Worm (Caenorhabditis elegans) whole organism, L4 larva: ENCODE results near the gene C34D10.5.

Source experiments
- ces-1 ChIP-seq: fragments of 150-350 bp; sonication (generic microtip); optimal IDR thresholded peaks from 4 replicates; lab custom pipeline; 2014; ENCODE audit warnings: missing biosample characterization, missing genetic modification reagents, missing genetic modification characterization
- dmd-9 ChIP-seq: fragments of 200-800 bp; sonication (Bioruptor generic); IDR thresholded peaks from 2 replicates; pipeline ENCODE4 v1.3.6; 2022; ENCODE audit warnings: missing genetic modification reagents, missing genetic modification characterization, missing compliant biosample characterization
- egl-27 ChIP-seq: sonication (generic microtip); optimal IDR thresholded peaks from 3 replicates; lab custom pipeline; 2017; ENCODE audit warnings: missing biosample characterization, missing genetic modification reagents, missing genetic modification characterization
- hif-1 ChIP-seq, 2 experiments: sonication (generic microtip); optimal IDR thresholded peaks; 2 replicates each; lab custom pipeline; 2016 to 2017; ENCODE audit warnings: missing compliant biosample characterization in 2 of 2, missing genetic modification characterization in 2 of 2, missing genetic modification reagents in 2 of 2, missing genotype in 2 of 2, mild to moderate bottlenecking in 1 of 2
- nhr-6 ChIP-seq: fragments of 150-350 bp; optimal IDR thresholded peaks from 2 replicates; lab custom pipeline; 2014; ENCODE audit warnings: missing biosample characterization, missing genetic modification characterization
- rbr-2 ChIP-seq: sonication (generic microtip); optimal IDR thresholded peaks from 2 replicates; lab custom pipeline; 2016; ENCODE audit warnings: missing genotype, missing genetic modification characterization, missing compliant biosample characterization
- set-16 ChIP-seq: fragments of 200-800 bp; sonication (Bioruptor generic); IDR thresholded peaks from 2 replicates; pipeline ENCODE4 v1.3.6; 2022; ENCODE audit warnings: missing genetic modification reagents, missing genetic modification characterization, missing compliant biosample characterization
- skn-1 ChIP-seq: fragments of 150-350 bp; optimal IDR thresholded peaks from 2 replicates; lab custom pipeline; 2014; ENCODE audit warnings: missing biosample characterization, missing genetic modification characterization
- snpc-4 ChIP-seq: fragments of 150-350 bp; optimal IDR thresholded peaks from 2 replicates; lab custom pipeline; 2014; ENCODE audit warnings: missing biosample characterization, missing genetic modification characterization
- unc-62 ChIP-seq, 3 experiments: fragments of 150-350 bp in 1 of 3; sonication (generic microtip); optimal IDR thresholded peaks in 2 of 3; peaks in 1 of 3; 1 replicate in 1 of 3; 2 replicates in 2 of 3; lab custom pipeline; 2014 to 2017; ENCODE audit warnings: missing biosample characterization in 3 of 3, missing genetic modification characterization in 3 of 3, missing genetic modification reagents in 3 of 3, missing genotype in 1 of 3

ce11 chrX:7990282-7990681, 27.5 kb upstream of the C34D10.5 start:
- TF ChIP-seq hif-1 (tag; optimal IDR thresholded peaks at IDR 0.05; lab: Kevin White, UChicago) (no peak), rbr-2 (tag; lab: Kevin White, UChicago) (no peak), dmd-9 (GFP tag; lab: Robert Waterston, UW) (no peak), skn-1 (no peak), nhr-6 (tag; lab: Kevin White, UChicago) (no peak), ces-1 (no peak), set-16 (GFP tag; lab: Robert Waterston, UW) (no peak), egl-27 (tag; lab: Kevin White, UChicago) (no peak), unc-62 (GFP tag; optimal IDR thresholded peaks at IDR 0.05 in 1 of 2; lab: Kevin White, UChicago) (no peak), unc-62 (tag; optimal IDR thresholded peaks at IDR 0.05; lab: Kevin White, UChicago) (no peak), snpc-4 (tag; lab: Kevin White, UChicago) (no peak)
